7 worm cellular contexts compared by ENCODE assay signal in the genomic region with DNA sequence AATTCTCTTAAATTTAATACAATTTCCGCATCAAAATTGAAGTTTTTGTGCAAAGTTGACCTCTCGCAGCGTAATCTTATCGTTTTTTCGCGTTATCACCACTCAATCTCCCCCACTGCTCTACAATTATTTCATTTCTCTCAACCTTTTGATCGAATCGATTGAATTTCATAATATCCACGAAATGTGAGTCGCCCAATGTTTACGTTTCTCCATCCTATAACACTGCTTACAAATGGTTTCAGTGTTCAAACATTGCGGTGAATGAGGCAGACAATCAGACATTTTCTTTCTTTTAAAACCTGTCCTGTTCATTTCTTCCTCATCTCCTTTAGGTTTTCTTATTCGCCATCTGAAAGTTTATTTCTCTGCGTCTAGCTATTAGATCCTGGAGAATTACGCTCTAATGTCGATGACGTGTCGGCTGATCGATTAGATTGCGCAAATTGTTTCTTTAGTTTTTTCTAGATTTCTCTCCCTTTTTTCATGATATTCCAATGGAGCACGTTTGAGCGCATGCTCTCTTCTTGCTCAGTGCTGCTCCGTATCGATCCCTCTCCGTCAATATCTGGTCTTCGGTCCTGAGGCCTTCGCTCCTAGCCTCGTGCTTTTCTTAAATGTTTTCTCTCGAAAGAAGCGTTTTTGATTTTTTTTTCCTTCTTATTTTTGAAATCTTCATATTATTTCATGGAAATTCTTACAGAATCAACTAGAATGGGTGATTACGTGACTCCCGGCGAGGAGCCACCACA.
TF ChIP-seq lines count a peak whose summit lies in the region.

Gene unc-32, plus strand, starts transcription at position 702 of the 752 bp plus-strand sequence.

TF ChIP-seq in whole organism, L1 larva, 84 proteins besides CTCF, POLR2A, EP300 and RAD21 (continues in another document):
- TF ChIP-seq elt-2 (tag; optimal IDR thresholded peaks at IDR 0.05; lab: Kevin White, UChicago) (no peak), C34B4.2 (tag; optimal IDR thresholded peaks at IDR 0.05; lab: Kevin White, UChicago) (no peak), hlh-4 (tag; optimal IDR thresholded peaks at IDR 0.05; lab: Kevin White, UChicago) (no peak), skn-1 (tag; optimal IDR thresholded peaks at IDR 0.05; lab: Kevin White, UChicago) (peak; percentile 50), sptf-1 (tag; optimal IDR thresholded peaks at IDR 0.05; lab: Kevin White, UChicago) (no peak), ceh-82 (tag; optimal IDR thresholded peaks at IDR 0.05; lab: Kevin White, UChicago) (peak in 2 of 3 experiments; percentile 26 to 72), unc-98 (GFP tag; IDR thresholded peaks at IDR 0.05; lab: Robert Waterston, UW) (no peak), hpl-2 (GFP tag; optimal IDR thresholded peaks at IDR 0.05; lab: Kevin White, UChicago) (no peak), nhr-71 (tag; optimal IDR thresholded peaks at IDR 0.05; lab: Kevin White, UChicago) (peak; percentile 65), pqm-1 (tag; optimal IDR thresholded peaks at IDR 0.05; lab: Kevin White, UChicago) (no peak), tbx-2 (tag; optimal IDR thresholded peaks at IDR 0.05; lab: Kevin White, UChicago) (peak; percentile 21)

TF ChIP-seq in whole organism, L2 larva, 48 proteins besides CTCF, POLR2A, EP300 and RAD21 (continues in another document):
- TF ChIP-seq lin-11 (tag; optimal IDR thresholded peaks at IDR 0.05; lab: Kevin White, UChicago) (peak; percentile 66), gmeb-1 (tag; optimal IDR thresholded peaks at IDR 0.05; lab: Kevin White, UChicago) (no peak), Y55F3AM.14 (GFP tag; optimal IDR thresholded peaks at IDR 0.05; lab: Kevin White, UChicago) (no peak), nhr-10 (tag; optimal IDR thresholded peaks at IDR 0.05; lab: Kevin White, UChicago) (no peak), ztf-1 (GFP tag; conservative IDR thresholded peaks at IDR 0.05; lab: Robert Waterston, UW) (no peak), snpc-4 (tag; optimal IDR thresholded peaks at IDR 0.05; lab: Kevin White, UChicago) (no peak), sem-4 (tag; optimal IDR thresholded peaks at IDR 0.05; lab: Kevin White, UChicago) (no peak), ama-1 (optimal IDR thresholded peaks at IDR 0.05; lab: Kevin White, UChicago) (no peak), blmp-1 (tag; optimal IDR thresholded peaks at IDR 0.05; lab: Kevin White, UChicago; ENCODE audit: insufficient read depth) (no peak), sma-9 (GFP tag; optimal IDR thresholded peaks at IDR 0.05; lab: Kevin White, UChicago) (peak; percentile 16), sma-9 (tag; optimal IDR thresholded peaks at IDR 0.05; lab: Kevin White, UChicago) (no peak), sma-3 (GFP tag; optimal IDR thresholded peaks at IDR 0.05; lab: Kevin White, UChicago) (no peak)

TF ChIP-seq in whole organism, L3 larva, 47 proteins besides CTCF, POLR2A, EP300 and RAD21 (continues in another document):
- TF ChIP-seq pqm-1 (tag; optimal IDR thresholded peaks at IDR 0.05; lab: Kevin White, UChicago) (no peak), pha-4 (tag; optimal IDR thresholded peaks at IDR 0.05; lab: Kevin White, UChicago) (peak; percentile 85), elt-1 (tag; optimal IDR thresholded peaks at IDR 0.05; lab: Kevin White, UChicago) (no peak), mml-1 (tag; optimal IDR thresholded peaks at IDR 0.05; lab: Kevin White, UChicago) (no peak), unc-62 (GFP tag; optimal IDR thresholded peaks at IDR 0.05; lab: Kevin White, UChicago) (no peak), nfya-1 (tag; optimal IDR thresholded peaks at IDR 0.05; lab: Kevin White, UChicago; ENCODE audit: insufficient read depth) (peak; percentile 79), nhr-23 (tag; optimal IDR thresholded peaks at IDR 0.05; lab: Kevin White, UChicago) (no peak), lin-15B (tag; optimal IDR thresholded peaks at IDR 0.05; lab: Kevin White, UChicago) (peak; percentile 79), hmg-11 (tag; optimal IDR thresholded peaks at IDR 0.05; lab: Kevin White, UChicago) (peak; percentile 50), ceh-28 (tag; optimal IDR thresholded peaks at IDR 0.05; lab: Kevin White, UChicago) (peak; percentile 49), mdl-1 (tag; optimal IDR thresholded peaks at IDR 0.05; lab: Kevin White, UChicago) (peak; percentile 11), fkh-10 (GFP tag; optimal IDR thresholded peaks at IDR 0.05; lab: Kevin White, UChicago) (peak; percentile 54)

TF ChIP-seq in whole organism, L4 larva, 104 proteins besides CTCF, POLR2A, EP300 and RAD21 (continues in another document):
- peak; percentile 37 for TF ChIP-seq hlh-11 (tag; optimal IDR thresholded peaks at IDR 0.05; lab: Kevin White, UChicago)
- TF ChIP-seq T26A8.4 (GFP tag; IDR thresholded peaks at IDR 0.05; lab: Robert Waterston, UW) = peak; percentile 34; the same call in 1 of the 2 replicates
- no peak for TF ChIP-seq dmd-8 (GFP tag; IDR thresholded peaks at IDR 0.05; lab: Robert Waterston, UW)
- TF ChIP-seq hlh-30 (tag; optimal IDR thresholded peaks at IDR 0.05; lab: Kevin White, UChicago; ENCODE audit: insufficient read depth) = peak; percentile 71
- peak in 1 of 2 experiments; percentile 56 for TF ChIP-seq unc-62 (GFP tag; optimal IDR thresholded peaks at IDR 0.05 in 1 of 2; lab: Kevin White, UChicago)
- no peak for TF ChIP-seq unc-62 (tag; optimal IDR thresholded peaks at IDR 0.05; lab: Kevin White, UChicago)
- peak in 1 of 2 experiments; percentile 74 for TF ChIP-seq mdl-1 (tag; optimal IDR thresholded peaks at IDR 0.05; lab: Kevin White, UChicago)
- peak; percentile 11 for TF ChIP-seq lin-13 (GFP tag; optimal IDR thresholded peaks at IDR 0.05; lab: Kevin White, UChicago)
- peak; percentile 41 for TF ChIP-seq dve-1 (tag; optimal IDR thresholded peaks at IDR 0.05; lab: Kevin White, UChicago; ENCODE audit: insufficient read depth)
- TF ChIP-seq nhr-48 (tag; optimal IDR thresholded peaks at IDR 0.05; lab: Kevin White, UChicago) = no peak
- TF ChIP-seq ceh-28 (tag; optimal IDR thresholded peaks at IDR 0.05; lab: Kevin White, UChicago) = peak; percentile 42
- peak; percentile 53 for TF ChIP-seq rbr-2 (tag; optimal IDR thresholded peaks at IDR 0.05; lab: Kevin White, UChicago)

TF ChIP-seq in whole organism, late embryonic, 69 proteins besides CTCF, POLR2A, EP300 and RAD21:
- TF ChIP-seq sox-4 (tag; optimal IDR thresholded peaks at IDR 0.05; lab: Kevin White, UChicago) = no peak
- peak; percentile 31 for TF ChIP-seq elt-2 (tag; optimal IDR thresholded peaks at IDR 0.05; lab: Kevin White, UChicago)
- TF ChIP-seq ceh-22 (tag; optimal IDR thresholded peaks at IDR 0.05; lab: Kevin White, UChicago) = no peak
- peak; percentile 48 for TF ChIP-seq tbx-2 (tag; optimal IDR thresholded peaks at IDR 0.05; lab: Kevin White, UChicago)
- TF ChIP-seq T23F11.4 (GFP tag; optimal IDR thresholded peaks at IDR 0.05; lab: Kevin White, UChicago) = no peak
- peak; percentile 65 for TF ChIP-seq ceh-31 (tag; optimal IDR thresholded peaks at IDR 0.05; lab: Kevin White, UChicago)
- TF ChIP-seq nfya-1 (tag; optimal IDR thresholded peaks at IDR 0.05; lab: Kevin White, UChicago) = peak; percentile 42
- peak; percentile 94 for TF ChIP-seq ceh-48 (tag; optimal IDR thresholded peaks at IDR 0.05; lab: Kevin White, UChicago)
- TF ChIP-seq unc-42 (tag; optimal IDR thresholded peaks at IDR 0.05; lab: Kevin White, UChicago) = peak; percentile 62
- TF ChIP-seq ceh-9 (tag; optimal IDR thresholded peaks at IDR 0.05; lab: Kevin White, UChicago) = no peak
- peak; percentile 0 for TF ChIP-seq unc-55 (GFP tag; optimal IDR thresholded peaks at IDR 0.05; lab: Kevin White, UChicago)
- TF ChIP-seq ceh-34 (tag; optimal IDR thresholded peaks at IDR 0.05; lab: Kevin White, UChicago) = no peak
- no peak for TF ChIP-seq nhr-232 (tag; optimal IDR thresholded peaks at IDR 0.05; lab: Kevin White, UChicago)

TF ChIP-seq in whole organism, mixed stage, embryonic, 35 proteins besides CTCF, POLR2A, EP300 and RAD21:
- peak; percentile 8 for TF ChIP-seq lsy-2 (tag; optimal IDR thresholded peaks at IDR 0.05; lab: Kevin White, UChicago)
- no peak for TF ChIP-seq cnd-1 (tag; optimal IDR thresholded peaks at IDR 0.05; lab: Kevin White, UChicago)
- TF ChIP-seq unc-62 (GFP tag; optimal IDR thresholded peaks at IDR 0.05; lab: Kevin White, UChicago) = peak; percentile 2
- no peak for TF ChIP-seq nhr-12 (tag; optimal IDR thresholded peaks at IDR 0.05; lab: Kevin White, UChicago)
- TF ChIP-seq ces-1 (GFP tag; optimal IDR thresholded peaks at IDR 0.05; lab: Kevin White, UChicago) = peak; percentile 51
- TF ChIP-seq elt-1 (tag; optimal IDR thresholded peaks at IDR 0.05; lab: Kevin White, UChicago; ENCODE audit: borderline replicate concordance, insufficient read depth) = no peak
- peak; percentile 5 for TF ChIP-seq ceh-39 (tag; optimal IDR thresholded peaks at IDR 0.05; lab: Kevin White, UChicago)
- TF ChIP-seq snpc-4 (tag; optimal IDR thresholded peaks at IDR 0.05; lab: Kevin White, UChicago) = no peak
- no peak for TF ChIP-seq nhr-2 (tag; optimal IDR thresholded peaks at IDR 0.05; lab: Kevin White, UChicago)
- peak; percentile 21 for TF ChIP-seq mep-1 (tag; optimal IDR thresholded peaks at IDR 0.05; lab: Kevin White, UChicago)

TF ChIP-seq in whole organism, young adult, 124 proteins besides CTCF, POLR2A, EP300 and RAD21 (continues in another document):
- TF ChIP-seq dox-1 (GFP tag; IDR thresholded peaks at IDR 0.05; lab: Robert Waterston, UW) (no peak), hmg-1.2 (GFP tag; IDR thresholded peaks at IDR 0.05; lab: Robert Waterston, UW) (0 out of 2 replicates have a peak, but pooled peaks have one; percentile 5), pbrm-1 (GFP tag; IDR thresholded peaks at IDR 0.05; lab: Robert Waterston, UW) (peak; percentile 47; the same call in 1 of the 2 replicates), pha-4 (tag; optimal IDR thresholded peaks at IDR 0.05; lab: Kevin White, UChicago) (peak; percentile 37), K11D2.4 (GFP tag; IDR thresholded peaks at IDR 0.05; lab: Robert Waterston, UW) (no peak), ama-1 (optimal IDR thresholded peaks at IDR 0.05; lab: Kevin White, UChicago) (no peak), ama-1 (GFP tag; optimal IDR thresholded peaks at IDR 0.05; lab: Kevin White, UChicago) (peak in 1 of 2 experiments; percentile 17), K12H6.12 (tag; optimal IDR thresholded peaks at IDR 0.05; lab: Kevin White, UChicago) (peak; percentile 24), ztf-26 (tag; optimal IDR thresholded peaks at IDR 0.05; lab: Kevin White, UChicago) (no peak), let-607 (tag; optimal IDR thresholded peaks at IDR 0.05; lab: Kevin White, UChicago) (peak in 1 of 2 experiments; percentile 29), ceh-91 (GFP tag; IDR thresholded peaks at IDR 0.05; lab: Robert Waterston, UW) (no peak), attf-5 (GFP tag; optimal IDR thresholded peaks at IDR 0.05; lab: Kevin White, UChicago) (peak; percentile 22), madf-6 (GFP tag; IDR thresholded peaks at IDR 0.05; lab: Robert Waterston, UW) (0 out of 2 replicates have a peak, but pooled peaks have one; percentile 8), nhr-27 (tag; optimal IDR thresholded peaks at IDR 0.05; lab: Kevin White, UChicago) (no peak), ceh-40 (GFP tag; IDR thresholded peaks at IDR 0.05; lab: Robert Waterston, UW) (no peak), zim-3 (tag; optimal IDR thresholded peaks at IDR 0.05; lab: Kevin White, UChicago) (no peak), lag-1 (GFP tag; IDR thresholded peaks at IDR 0.05; lab: Robert Waterston, UW) (no peak), nfyb-1 (GFP tag; IDR thresholded peaks at IDR 0.05; lab: Robert Waterston, UW) (no peak), zfh-2 (GFP tag; conservative IDR thresholded peaks at IDR 0.05; lab: Robert Waterston, UW) (peak; percentile 59)
